Worm (Caenorhabditis elegans) whole organism, mixed stage, embryonic: Measurements from ENCODE around the gene ani-2.

Source experiments
- M03D4.4 ChIP-seq: sonication (generic microtip); optimal IDR thresholded peaks from 2 replicates; lab custom pipeline; 2017; ENCODE audit warnings: mild to moderate bottlenecking, missing genetic modification characterization, missing compliant biosample characterization
- bed-3 ChIP-seq: fragments of 200-800 bp; sonication (Bioruptor generic); optimal IDR thresholded peaks from 3 replicates; lab custom pipeline; 2018; ENCODE audit warnings: mild to moderate bottlenecking, missing genetic modification characterization, moderate library complexity, missing compliant biosample characterization
- blmp-1 ChIP-seq: fragments of 150-350 bp; optimal IDR thresholded peaks from 2 replicates; lab custom pipeline; 2014; ENCODE audit warnings: missing biosample characterization, missing genetic modification characterization
- ceh-39 ChIP-seq: fragments of 150-350 bp; optimal IDR thresholded peaks from 2 replicates; lab custom pipeline; 2014; ENCODE audit warnings: missing biosample characterization, missing genetic modification characterization
- ceh-43 ChIP-seq: fragments of 200-800 bp; sonication (Bioruptor generic); optimal IDR thresholded peaks from 2 replicates; lab custom pipeline; 2018; ENCODE audit warnings: mild to moderate bottlenecking, missing genetic modification characterization, moderate library complexity, missing compliant biosample characterization
- ceh-83 ChIP-seq: fragments of 200-800 bp; sonication (Bioruptor generic); optimal IDR thresholded peaks from 2 replicates; lab custom pipeline; 2018; ENCODE audit warnings: mild to moderate bottlenecking, missing genetic modification characterization, missing compliant biosample characterization
- ces-1 ChIP-seq: fragments of 150-350 bp; optimal IDR thresholded peaks from 2 replicates; lab custom pipeline; 2014; ENCODE audit warnings: missing biosample characterization, missing genetic modification reagents, missing genetic modification characterization
- cnd-1 ChIP-seq: fragments of 200-800 bp; sonication (Bioruptor generic); optimal IDR thresholded peaks from 2 replicates; lab custom pipeline; 2018; ENCODE audit warnings: mild to moderate bottlenecking, missing genetic modification characterization, missing compliant biosample characterization
- drap-1 ChIP-seq: fragments of 200-800 bp; sonication (Bioruptor generic); optimal IDR thresholded peaks from 3 replicates; lab custom pipeline; 2018; ENCODE audit warnings: mild to moderate bottlenecking, missing genetic modification characterization, missing compliant biosample characterization
- elt-1 ChIP-seq: sonication (generic microtip); optimal IDR thresholded peaks from 2 replicates; lab custom pipeline; 2017; ENCODE audit warnings: missing genetic modification characterization, mild to moderate bottlenecking, missing compliant biosample characterization, antibody characterized with exemption, moderate library complexity, borderline replicate concordance; ENCODE audit not compliant: insufficient read depth
- elt-3 ChIP-seq: fragments of 150-350 bp; optimal IDR thresholded peaks from 2 replicates; lab custom pipeline; 2014; ENCODE audit warnings: missing biosample characterization, missing genetic modification characterization
- flh-1 ChIP-seq: fragments of 200-800 bp; sonication (Bioruptor generic); optimal IDR thresholded peaks from 2 replicates; lab custom pipeline; 2018; ENCODE audit warnings: mild to moderate bottlenecking, missing genetic modification characterization, moderate library complexity, missing compliant biosample characterization
- ham-2 ChIP-seq: fragments of 200-800 bp; sonication (Bioruptor generic); optimal IDR thresholded peaks from 2 replicates; lab custom pipeline; 2018; ENCODE audit warnings: mild to moderate bottlenecking, missing genetic modification characterization, missing compliant biosample characterization
- hlh-1 ChIP-seq: fragments of 150-350 bp; optimal IDR thresholded peaks from 2 replicates; lab custom pipeline; 2014; ENCODE audit warnings: missing biosample characterization, missing genetic modification reagents, missing genetic modification characterization
- lin-13 ChIP-seq: fragments of 150-350 bp; optimal IDR thresholded peaks from 2 replicates; lab custom pipeline; 2014; ENCODE audit warnings: missing biosample characterization, missing genetic modification characterization
- lin-32 ChIP-seq: fragments of 200-800 bp; sonication (Bioruptor generic); optimal IDR thresholded peaks from 2 replicates; lab custom pipeline; 2018; ENCODE audit warnings: mild to moderate bottlenecking, missing genetic modification characterization, missing compliant biosample characterization
- lsy-2 ChIP-seq: fragments of 150-350 bp; optimal IDR thresholded peaks from 2 replicates; lab custom pipeline; 2014; ENCODE audit warnings: missing biosample characterization, missing genetic modification characterization
- mab-5 ChIP-seq: fragments of 150-350 bp; optimal IDR thresholded peaks from 2 replicates; lab custom pipeline; 2014; ENCODE audit warnings: missing biosample characterization, missing genetic modification characterization
- mep-1 ChIP-seq: fragments of 150-350 bp; optimal IDR thresholded peaks from 2 replicates; lab custom pipeline; 2017; ENCODE audit warnings: missing biosample characterization, missing genetic modification reagents, missing genetic modification characterization, inconsistent platforms
- mls-2 ChIP-seq: sonication (generic microtip); optimal IDR thresholded peaks from 2 replicates; lab custom pipeline; 2016; ENCODE audit warnings: mild to moderate bottlenecking, missing genetic modification characterization, moderate library complexity, missing compliant biosample characterization
- nhr-12 ChIP-seq: fragments of 150-350 bp; optimal IDR thresholded peaks from 2 replicates; lab custom pipeline; 2014; ENCODE audit warnings: missing biosample characterization, missing genetic modification characterization
- nhr-2 ChIP-seq: fragments of 150-350 bp; optimal IDR thresholded peaks from 2 replicates; lab custom pipeline; 2014; ENCODE audit warnings: missing biosample characterization, missing genetic modification characterization
- nhr-237 ChIP-seq: fragments of 150-350 bp; optimal IDR thresholded peaks from 2 replicates; lab custom pipeline; 2014; ENCODE audit warnings: missing biosample characterization, missing genetic modification characterization
- nhr-28 ChIP-seq: fragments of 150-350 bp; optimal IDR thresholded peaks from 2 replicates; lab custom pipeline; 2014; ENCODE audit warnings: missing biosample characterization, missing genetic modification characterization
- nhr-76 ChIP-seq: sonication (generic microtip); optimal IDR thresholded peaks from 2 replicates; lab custom pipeline; 2017; ENCODE audit warnings: missing biosample characterization, missing genetic modification characterization
- pha-4 ChIP-seq: fragments of 150-350 bp; optimal IDR thresholded peaks from 2 replicates; lab custom pipeline; 2018; ENCODE audit warnings: missing biosample characterization, missing genetic modification reagents, missing genetic modification characterization
- sem-2 ChIP-seq: fragments of 200-800 bp; sonication (Bioruptor generic); optimal IDR thresholded peaks from 2 replicates; lab custom pipeline; 2018; ENCODE audit warnings: mild to moderate bottlenecking, missing genetic modification characterization, missing compliant biosample characterization
- snpc-4 ChIP-seq: fragments of 150-350 bp; optimal IDR thresholded peaks from 2 replicates; lab custom pipeline; 2014; ENCODE audit warnings: missing biosample characterization, missing genetic modification characterization
- sptf-1 ChIP-seq: sonication (generic microtip); optimal IDR thresholded peaks from 2 replicates; lab custom pipeline; 2017; ENCODE audit warnings: mild to moderate bottlenecking, missing genetic modification characterization, moderate library complexity, missing compliant biosample characterization
- tbx-8 ChIP-seq: fragments of 200-800 bp; sonication (Bioruptor generic); optimal IDR thresholded peaks from 2 replicates; lab custom pipeline; 2018; ENCODE audit warnings: mild to moderate bottlenecking, missing genetic modification characterization, moderate library complexity, missing compliant biosample characterization
- unc-120 ChIP-seq: sonication (generic microtip); optimal IDR thresholded peaks from 2 replicates; lab custom pipeline; 2017; ENCODE audit warnings: missing genetic modification characterization, missing compliant biosample characterization; ENCODE audit not compliant: poor library complexity, severe bottlenecking
- unc-39 ChIP-seq: fragments of 150-350 bp; optimal IDR thresholded peaks from 2 replicates; lab custom pipeline; 2014; ENCODE audit warnings: missing biosample characterization, missing genetic modification characterization
- unc-62 ChIP-seq: fragments of 150-350 bp; optimal IDR thresholded peaks from 2 replicates; lab custom pipeline; 2014; ENCODE audit warnings: missing biosample characterization, missing genetic modification reagents, missing genetic modification characterization
- zip-8 ChIP-seq: fragments of 150-350 bp; optimal IDR thresholded peaks from 2 replicates; lab custom pipeline; 2014; ENCODE audit warnings: missing biosample characterization, missing genetic modification characterization
- ztf-11 ChIP-seq: fragments of 150-350 bp; optimal IDR thresholded peaks from 2 replicates; lab custom pipeline; 2014; ENCODE audit warnings: missing biosample characterization, missing genetic modification characterization

The ani-2 gene

ce11 chrII:6334745-6335260, 30.4 kb downstream of the ani-2 start:
- no peak for TF ChIP-seq elt-1 (tag; lab: Kevin White, UChicago)
- TF ChIP-seq lin-32 (GFP tag; lab: Kevin White, UChicago) = no peak
- no peak for TF ChIP-seq unc-62 (GFP tag; lab: Kevin White, UChicago)
- TF ChIP-seq hlh-1 (tag; lab: Kevin White, UChicago) = no peak
- TF ChIP-seq mls-2 (tag; lab: Kevin White, UChicago) = no peak
- no peak for TF ChIP-seq ceh-43 (GFP tag; lab: Kevin White, UChicago)
- no peak for TF ChIP-seq nhr-76 (tag; lab: Kevin White, UChicago)
- TF ChIP-seq elt-3 (tag; lab: Kevin White, UChicago) = no peak
- no peak for TF ChIP-seq nhr-12 (tag; lab: Kevin White, UChicago)
- no peak for TF ChIP-seq ces-1 (GFP tag; lab: Kevin White, UChicago)
- TF ChIP-seq blmp-1 (tag; lab: Kevin White, UChicago) = no peak
- TF ChIP-seq lsy-2 = no peak
- no peak for TF ChIP-seq tbx-8
- no peak for TF ChIP-seq pha-4 (tag; lab: Kevin White, UChicago)
- no peak for TF ChIP-seq flh-1 (GFP tag; lab: Kevin White, UChicago)
- no peak for TF ChIP-seq ztf-11 (tag; lab: Kevin White, UChicago)
- no peak for TF ChIP-seq cnd-1 (tag; lab: Kevin White, UChicago)
- no peak for TF ChIP-seq M03D4.4 (tag; lab: Kevin White, UChicago)
- TF ChIP-seq ceh-39 (tag; lab: Kevin White, UChicago) = no peak

DNA sequence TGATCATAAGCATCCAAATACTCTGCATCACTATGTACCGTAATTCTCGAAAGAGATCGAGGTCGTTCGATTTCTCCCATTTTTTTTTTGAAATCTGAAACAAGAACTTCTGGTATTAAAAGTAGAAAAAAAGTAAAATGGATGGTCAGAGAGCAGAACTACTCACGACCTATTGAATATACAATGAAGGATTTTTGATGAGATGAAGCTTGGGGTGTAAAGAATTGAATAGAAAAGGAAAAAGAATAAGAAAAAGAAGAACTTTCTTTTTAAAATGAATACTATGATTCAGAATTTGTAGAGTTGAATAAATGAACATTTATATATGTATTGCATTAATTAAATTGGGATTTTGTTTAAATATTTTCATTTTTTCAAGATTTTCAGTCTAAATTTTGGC, 31.3 kb downstream of the ani-2 start, which contains the start of gene ttc-39B:
Gene ttc-39B, minus strand, starts transcription at position 101 of the 400 bp plus-strand sequence.
- no peak for TF ChIP-seq ceh-43 (GFP tag; lab: Kevin White, UChicago)
- TF ChIP-seq nhr-12 (tag; lab: Kevin White, UChicago) = no peak
- TF ChIP-seq unc-120 (tag; lab: Kevin White, UChicago) = no peak
- no peak for TF ChIP-seq mep-1 (tag; lab: Kevin White, UChicago)
- no peak for TF ChIP-seq drap-1

ce11 chrII:6331222-6331830, 33.8 kb downstream of the ani-2 start, which contains the start of gene set-4:
Gene set-4, minus strand, starts transcription at chrII:6331341.
- TF ChIP-seq snpc-4 (tag; lab: Kevin White, UChicago) = no peak
- peak; percentile 71 for TF ChIP-seq nhr-237 (tag; lab: Kevin White, UChicago)
- TF ChIP-seq bed-3 (GFP tag; lab: Kevin White, UChicago) = peak; percentile 10
- TF ChIP-seq sem-2 = no peak
- no peak for TF ChIP-seq lin-32 (GFP tag; lab: Kevin White, UChicago)
- TF ChIP-seq M03D4.4 (tag; lab: Kevin White, UChicago) = peak; percentile 49
- TF ChIP-seq lin-13 = peak; percentile 87
- peak; percentile 76 for TF ChIP-seq hlh-1 (tag; lab: Kevin White, UChicago)
- peak; percentile 71 for TF ChIP-seq drap-1
- TF ChIP-seq mls-2 (tag; lab: Kevin White, UChicago) = peak; percentile 67
- no peak for TF ChIP-seq ceh-83
- TF ChIP-seq unc-120 (tag; lab: Kevin White, UChicago) = peak; percentile 31
- peak; percentile 87 for TF ChIP-seq mep-1 (tag; lab: Kevin White, UChicago)
- peak; percentile 75 for TF ChIP-seq ces-1 (GFP tag; lab: Kevin White, UChicago)
- peak; percentile 46 for TF ChIP-seq ceh-39 (tag; lab: Kevin White, UChicago)
- peak; percentile 55 for TF ChIP-seq cnd-1 (tag; lab: Kevin White, UChicago)
- no peak for TF ChIP-seq flh-1 (GFP tag; lab: Kevin White, UChicago)
- peak; percentile 12 for TF ChIP-seq unc-39 (tag; lab: Kevin White, UChicago)
- TF ChIP-seq ceh-43 (GFP tag; lab: Kevin White, UChicago) = peak; percentile 66
- peak; percentile 64 for TF ChIP-seq pha-4 (tag; lab: Kevin White, UChicago)
- TF ChIP-seq unc-62 (GFP tag; lab: Kevin White, UChicago) = peak; percentile 73
- no peak for TF ChIP-seq blmp-1 (tag; lab: Kevin White, UChicago)
- no peak for TF ChIP-seq elt-3 (tag; lab: Kevin White, UChicago)
- peak; percentile 82 for TF ChIP-seq sptf-1 (tag; lab: Kevin White, UChicago)
- TF ChIP-seq zip-8 (tag; lab: Kevin White, UChicago) = no peak
- no peak for TF ChIP-seq mab-5
- TF ChIP-seq tbx-8 = no peak
- TF ChIP-seq nhr-12 (tag; lab: Kevin White, UChicago) = no peak
- TF ChIP-seq nhr-28 = no peak
- TF ChIP-seq nhr-2 = no peak
- peak; percentile 8 for TF ChIP-seq elt-1 (tag; lab: Kevin White, UChicago)
- peak; percentile 55 for TF ChIP-seq ztf-11 (tag; lab: Kevin White, UChicago)
- no peak for TF ChIP-seq ham-2
- peak; percentile 76 for TF ChIP-seq lsy-2
- TF ChIP-seq nhr-76 (tag; lab: Kevin White, UChicago) = no peak
